Worm (Caenorhabditis elegans): ENCODE data around the gene math-13.

DNA sequence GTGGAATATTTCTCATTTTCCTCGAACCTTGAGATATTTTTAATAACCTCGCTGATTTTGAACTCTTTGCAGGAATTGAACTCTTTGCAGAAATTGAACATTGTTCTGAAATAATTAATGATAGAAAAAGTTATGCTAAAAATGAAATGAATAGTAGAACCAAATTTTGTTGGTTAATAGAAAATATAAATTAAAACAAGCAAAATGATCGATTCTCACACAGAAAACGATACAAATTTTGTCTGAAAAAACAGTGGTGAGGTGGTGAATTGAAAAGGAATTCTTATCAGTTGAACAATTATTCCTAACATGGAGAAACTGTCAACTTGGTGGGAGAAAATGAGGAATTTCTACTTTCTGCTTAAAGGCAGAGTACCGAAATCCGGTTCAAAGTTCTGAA lies 8.9 kb downstream of the math-13 start, which contains the start of gene math-6:
- TF ChIP-seq nhr-76 (tag; optimal IDR thresholded peaks at IDR 0.05) (no peak), sem-2 (GFP tag; optimal IDR thresholded peaks at IDR 0.05) (no peak), mab-5 (tag; optimal IDR thresholded peaks at IDR 0.05) (no peak), elt-3 (tag; optimal IDR thresholded peaks at IDR 0.05) (no peak), M03D4.4 (tag; optimal IDR thresholded peaks at IDR 0.05) (no peak), unc-120 (tag; optimal IDR thresholded peaks at IDR 0.05; ENCODE audit: poor library complexity, severe bottlenecking) (no peak), lin-13 (tag; optimal IDR thresholded peaks at IDR 0.05) (no peak), lin-32 (GFP tag; optimal IDR thresholded peaks at IDR 0.05) (no peak), pha-4 (tag; optimal IDR thresholded peaks at IDR 0.05) (no peak), blmp-1 (tag; optimal IDR thresholded peaks at IDR 0.05) (no peak), elt-1 (tag; optimal IDR thresholded peaks at IDR 0.05; ENCODE audit: borderline replicate concordance, insufficient read depth) (no peak)

Measured in whole organism, mixed stage, embryonic.